Worm (Caenorhabditis elegans): Measurements from ENCODE around the gene W04E12.7.

W04E12.7 gene

DNA sequence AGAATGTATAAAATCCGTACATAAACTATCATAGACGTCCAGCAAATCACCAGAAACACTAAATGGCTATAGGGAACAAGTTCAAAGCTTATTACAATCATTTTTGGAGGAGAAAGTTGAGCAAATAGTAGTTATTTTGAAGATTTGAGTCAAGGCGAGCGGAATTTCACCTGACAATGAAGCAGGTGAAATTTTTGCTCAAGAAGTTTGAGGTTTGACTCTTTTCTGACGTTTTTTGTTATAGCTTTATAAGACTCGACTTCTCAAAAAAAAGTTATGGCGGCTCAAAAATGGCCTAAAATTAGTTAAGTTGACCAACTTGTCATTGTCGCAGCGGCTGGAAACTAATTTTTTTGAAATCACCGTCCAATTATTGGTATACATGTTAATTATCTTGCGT lies 28.5 kb downstream of the W04E12.7 start, which contains the start of gene srv-3:
srv-3 (minus strand) TSS at position 101 of the 400 bp plus-strand sequence.
- TF ChIP-seq lir-1 (GFP tag; conservative IDR thresholded peaks at IDR 0.05) (no peak), C06A6.2 (GFP tag; conservative IDR thresholded peaks at IDR 0.05) (no peak), nhr-80 (tag; optimal IDR thresholded peaks at IDR 0.05) (no peak), lin-26 (GFP tag; IDR thresholded peaks at IDR 0.05) (no peak), nhr-179 (tag; optimal IDR thresholded peaks at IDR 0.05) (no peak)

DNA sequence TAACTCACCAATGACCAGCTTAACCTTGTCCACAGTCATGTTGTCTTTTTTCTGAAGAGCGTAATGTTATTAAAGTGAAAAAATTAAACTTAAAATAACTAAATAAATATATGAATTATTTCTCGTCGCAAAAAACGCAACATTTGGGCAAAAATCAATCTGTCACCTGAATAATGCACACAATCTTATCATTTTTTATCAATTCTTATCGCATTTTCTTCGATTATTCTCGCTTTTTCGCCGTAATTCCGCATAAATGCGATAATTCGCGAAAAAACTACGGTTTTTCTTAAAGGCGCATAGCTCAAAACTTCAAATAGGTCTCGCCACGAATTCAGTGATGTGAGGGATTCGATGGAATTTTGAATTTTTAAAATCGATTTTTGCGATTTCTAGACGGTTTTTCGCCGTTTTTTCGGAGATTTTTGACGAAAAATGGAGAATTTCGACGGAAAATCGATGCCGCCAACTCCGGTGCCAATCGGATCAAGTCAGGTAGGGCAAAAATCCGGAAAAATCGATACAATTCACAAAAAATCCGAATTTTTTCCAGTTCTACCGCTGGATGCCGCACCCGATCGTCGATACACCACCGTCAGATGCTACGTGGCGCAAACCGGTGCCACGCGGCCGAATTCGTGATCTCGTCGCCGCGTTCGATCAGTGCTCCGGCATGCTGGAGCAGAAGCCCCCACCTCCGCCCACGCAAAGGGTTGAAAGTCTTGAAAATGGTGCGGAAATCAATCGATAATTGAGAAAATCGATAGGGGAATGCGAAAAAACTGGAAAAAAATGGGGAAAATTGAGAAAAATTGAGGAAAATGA lies 39.8 kb downstream of the W04E12.7 start, which contains the start of the genes Y43F8C.13 and ani-3:
Y43F8C.13 (minus strand) TSS at position 51 of the 825 bp plus-strand sequence.
ani-3 (plus strand) TSS at position 385 of the 825 bp plus-strand sequence.
- TF ChIP-seq egrh-3 (GFP tag; IDR thresholded peaks at IDR 0.05) (peak; percentile 28; the same call in 1 of the 2 replicates), F33H1.4 (GFP tag; IDR thresholded peaks at IDR 0.05) (peak; percentile 87), lsl-1 (GFP tag; optimal IDR thresholded peaks at IDR 0.05) (peak; percentile 77), mcd-1 (GFP tag; IDR thresholded peaks at IDR 0.05) (0 out of 2 replicates have a peak, but pooled peaks have one; percentile 9), xnd-1 (tag; optimal IDR thresholded peaks at IDR 0.05) (peak; percentile 73), zim-3 (tag; optimal IDR thresholded peaks at IDR 0.05) (no peak), madf-8 (GFP tag; conservative IDR thresholded peaks at IDR 0.05) (peak; percentile 47; the same call in 1 of the 2 replicates), madf-6 (GFP tag; IDR thresholded peaks at IDR 0.05) (peak; percentile 75), him-1 (tag; optimal IDR thresholded peaks at IDR 0.05) (peak; percentile 16), pha-4 (tag; optimal IDR thresholded peaks at IDR 0.05) (no peak), B0336.3 (GFP tag; IDR thresholded peaks at IDR 0.05) (peak; percentile 38; the same call in 1 of the 2 replicates), atf-7 (tag; optimal IDR thresholded peaks at IDR 0.05) (no peak), efl-1 (GFP tag; optimal IDR thresholded peaks at IDR 0.05) (peak; percentile 2), F52B5.7 (tag; optimal IDR thresholded peaks at IDR 0.05) (no peak), B0261.1 (tag; optimal IDR thresholded peaks at IDR 0.05) (no peak), lin-26 (GFP tag; IDR thresholded peaks at IDR 0.05) (no peak), tbx-9 (tag; optimal IDR thresholded peaks at IDR 0.05; ENCODE audit: borderline replicate concordance) (no peak), attf-6 (GFP tag; IDR thresholded peaks at IDR 0.05) (no peak), lin-54 (GFP tag; optimal IDR thresholded peaks at IDR 0.05) (peak; percentile 9), F57C9.4 (tag; optimal IDR thresholded peaks at IDR 0.05) (no peak), ztf-18 (tag; optimal IDR thresholded peaks at IDR 0.05) (no peak), D2030.7 (GFP tag; IDR thresholded peaks at IDR 0.05) (peak; percentile 31; the same call in 1 of the 2 replicates), snpc-4 (GFP tag; optimal IDR thresholded peaks at IDR 0.05) (no peak), snpc-4 (tag; optimal IDR thresholded peaks at IDR 0.05) (peak in 1 of 4 experiments; percentile 7), nhr-80 (tag; optimal IDR thresholded peaks at IDR 0.05) (peak; percentile 51), Y53G8AR.9 (GFP tag; conservative IDR thresholded peaks at IDR 0.05) (no peak), zfh-2 (GFP tag; conservative IDR thresholded peaks at IDR 0.05) (peak; percentile 81)

DNA sequence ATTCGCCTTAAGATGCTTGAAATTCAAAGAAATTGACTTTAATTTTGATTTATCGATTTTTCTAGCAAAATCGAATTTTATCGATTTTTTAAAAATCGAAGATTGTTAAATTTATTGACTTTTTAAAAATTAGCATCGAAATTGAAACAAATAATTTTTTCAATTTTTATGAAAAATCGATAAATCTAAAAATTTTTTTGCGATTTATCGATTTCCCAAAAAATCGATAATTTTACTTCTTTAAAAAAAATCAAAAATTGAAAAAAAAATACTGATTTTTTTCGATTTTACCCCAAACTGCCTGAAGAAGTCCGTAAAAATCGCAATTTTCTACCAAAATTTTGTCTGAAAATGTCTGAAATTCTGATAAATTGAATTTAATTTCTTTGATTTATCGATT lies 45.4 kb downstream of the W04E12.7 start:
- TF ChIP-seq nhr-90 (tag; optimal IDR thresholded peaks at IDR 0.05) (no peak), tbx-9 (tag; optimal IDR thresholded peaks at IDR 0.05; ENCODE audit: borderline replicate concordance) (no peak), F10E7.11 (tag; optimal IDR thresholded peaks at IDR 0.05) (no peak), nhr-120 (GFP tag; IDR thresholded peaks at IDR 0.05) (no peak), B0035.1 (tag; optimal IDR thresholded peaks at IDR 0.05) (no peak), nhr-80 (tag; optimal IDR thresholded peaks at IDR 0.05) (no peak)
